Fruit fly (Drosophila melanogaster): Measurements from ENCODE around the gene C3G.

Gene C3G

DNA sequence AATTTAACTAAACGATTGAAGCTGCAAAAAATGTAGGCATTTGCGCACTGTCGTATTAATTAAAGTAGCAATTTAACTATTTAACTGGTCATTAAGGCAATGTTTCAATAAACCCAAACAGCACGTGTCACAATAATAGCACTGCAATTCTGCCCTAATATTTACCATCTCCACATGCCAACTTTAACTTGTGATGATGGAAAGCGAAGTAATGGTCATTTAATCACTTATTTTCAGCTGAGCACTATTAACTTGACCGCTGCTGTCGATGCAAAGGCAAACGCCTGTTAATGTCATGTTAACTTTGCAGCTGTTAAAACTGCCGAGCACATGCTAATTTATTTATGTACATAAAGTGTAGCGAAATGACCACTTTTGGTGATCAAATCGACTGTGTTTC, 9.2 kb downstream of the C3G start (continued):
- TF ChIP-seq CG15479 (GFP tag; optimal IDR thresholded peaks at IDR 0.05) (no peak), sens (GFP tag) (peak; percentile 95), danr (GFP tag; IDR thresholded peaks at IDR 0.05) (peak; percentile 66), CrebB (tag; optimal IDR thresholded peaks at IDR 0.05) (peak; percentile 76), Optix (GFP tag; IDR thresholded peaks at IDR 0.05) (peak; percentile 86), CG10321 (GFP tag; IDR thresholded peaks at IDR 0.05) (peak; percentile 56), Deaf1 (tag; optimal IDR thresholded peaks at IDR 0.05) (peak; percentile 39), bsh (GFP tag; optimal IDR thresholded peaks at IDR 0.05) (peak in 1 of 2 experiments; percentile 69), zfh1 (GFP tag; IDR thresholded peaks at IDR 0.05) (peak; percentile 87), ato (GFP tag; IDR thresholded peaks at IDR 0.05; ENCODE audit: partially characterized antibody) (no peak), Hand (GFP tag; optimal IDR thresholded peaks at IDR 0.05) (peak; percentile 56), aop (GFP tag; IDR thresholded peaks at IDR 0.05) (peak; percentile 55; the same call in 1 of the 2 replicates), CG7839 (tag; optimal IDR thresholded peaks at IDR 0.05) (peak; percentile 89), wor (GFP tag; IDR thresholded peaks at IDR 0.05) (peak; percentile 68), ara (GFP tag; IDR thresholded peaks at IDR 0.05) (peak; percentile 85), slp2 (GFP tag; optimal IDR thresholded peaks at IDR 0.05) (peak; percentile 76), croc (GFP tag; conservative IDR thresholded peaks at IDR 0.05) (peak; percentile 33; the same call in 1 of the 3 replicates), CG31388 (GFP tag; optimal IDR thresholded peaks at IDR 0.05) (peak; percentile 46), sd (tag; optimal IDR thresholded peaks at IDR 0.05) (no peak), CG16779 (GFP tag; IDR thresholded peaks at IDR 0.05) (peak; percentile 87), CG9932 (GFP tag; IDR thresholded peaks at IDR 0.05) (peak; percentile 84), Ravus (GFP tag; IDR thresholded peaks at IDR 0.05) (peak; percentile 63), trh (GFP tag; optimal IDR thresholded peaks at IDR 0.05) (peak; percentile 35), lmd (GFP tag; IDR thresholded peaks at IDR 0.05) (peak; percentile 88), zen2 (GFP tag; IDR thresholded peaks at IDR 0.05; ENCODE audit: partially characterized antibody) (no peak), inv (GFP tag; IDR thresholded peaks at IDR 0.05; ENCODE audit: partially characterized antibody) (no peak), Mrtf (GFP tag; IDR thresholded peaks at IDR 0.05) (peak; percentile 79), pros (GFP tag; optimal IDR thresholded peaks at IDR 0.05) (no peak), crc (GFP tag; optimal IDR thresholded peaks at IDR 0.05) (peak; percentile 75), D (optimal IDR thresholded peaks at IDR 0.05) (no peak), D (GFP tag; optimal IDR thresholded peaks at IDR 0.05) (peak; percentile 41), CG17186 (GFP tag; optimal IDR thresholded peaks at IDR 0.05) (peak; percentile 15), odd (GFP tag; optimal IDR thresholded peaks at IDR 0.05) (peak; percentile 73), chinmo (GFP tag; IDR thresholded peaks at IDR 0.05; ENCODE audit: partially characterized antibody) (no peak), fu2 (GFP tag; optimal IDR thresholded peaks at IDR 0.05) (peak; percentile 80), mirr (GFP tag; optimal IDR thresholded peaks at IDR 0.05) (peak; percentile 57), disco-r (GFP tag; optimal IDR thresholded peaks at IDR 0.05) (peak; percentile 78), CG17361 (GFP tag; IDR thresholded peaks at IDR 0.05) (peak; percentile 61), Usf (GFP tag; optimal IDR thresholded peaks at IDR 0.05) (peak; percentile 68), CG18476 (GFP tag; optimal IDR thresholded peaks at IDR 0.05) (peak; percentile 72), zf30C (GFP tag; optimal IDR thresholded peaks at IDR 0.05) (no peak), CG1647 (GFP tag; optimal IDR thresholded peaks at IDR 0.05) (peak; percentile 78), sr (GFP tag; IDR thresholded peaks at IDR 0.05) (peak; percentile 44; the same call in 1 of the 3 replicates), CG7556 (GFP tag; optimal IDR thresholded peaks at IDR 0.05) (peak; percentile 76), fd3F (GFP tag; optimal IDR thresholded peaks at IDR 0.05) (peak; percentile 77), CG2678 (tag; optimal IDR thresholded peaks at IDR 0.05) (peak; percentile 87), sc (optimal IDR thresholded peaks at IDR 0.05) (no peak), sc (GFP tag; optimal IDR thresholded peaks at IDR 0.05) (peak; percentile 27), salm (tag; optimal IDR thresholded peaks at IDR 0.05) (peak; percentile 72), wek (GFP tag; optimal IDR thresholded peaks at IDR 0.05) (peak; percentile 76), Oaz (GFP tag; IDR thresholded peaks at IDR 0.05) (peak; percentile 65; the same call in 1 of the 2 replicates), CG1602 (GFP tag; optimal IDR thresholded peaks at IDR 0.05) (peak; percentile 78)

Measured in whole organism, embryonic.